Fruit fly (Drosophila melanogaster): Measurements from ENCODE around the gene Hsp68.

Hsp68 gene

dm6 chr3R:24093430-24093829 is 36.3 kb upstream of the Hsp68 start (continued):
- TF ChIP-seq CG11504 (tag; optimal IDR thresholded peaks at IDR 0.05) (peak; percentile 66), CG12299 (tag; optimal IDR thresholded peaks at IDR 0.05) (no peak), Hmr (GFP tag; optimal IDR thresholded peaks at IDR 0.05) (peak; percentile 40), lab (GFP tag; optimal IDR thresholded peaks at IDR 0.05) (peak; percentile 16), CG30431 (GFP tag; optimal IDR thresholded peaks at IDR 0.05) (no peak), HHEX (GFP tag; optimal IDR thresholded peaks at IDR 0.05) (no peak), CoRest (tag; optimal IDR thresholded peaks at IDR 0.05) (peak; percentile 49), CG7839 (tag; optimal IDR thresholded peaks at IDR 0.05) (peak; percentile 43), CG3281 (GFP tag; optimal IDR thresholded peaks at IDR 0.05) (peak; percentile 14), CG8924 (tag; optimal IDR thresholded peaks at IDR 0.05) (peak; percentile 31), CG31441 (GFP tag; IDR thresholded peaks at IDR 0.05) (peak; percentile 32; the same call in 1 of the 2 replicates), Hand (GFP tag; optimal IDR thresholded peaks at IDR 0.05) (peak; percentile 38), ci (GFP tag; IDR thresholded peaks at IDR 0.05) (no peak), amos (GFP tag; IDR thresholded peaks at IDR 0.05; ENCODE audit: partially characterized antibody) (no peak), ind (GFP tag; optimal IDR thresholded peaks at IDR 0.05) (no peak), Atf6 (GFP tag; IDR thresholded peaks at IDR 0.05) (no peak), CG8388 (GFP tag; optimal IDR thresholded peaks at IDR 0.05) (no peak), CG18262 (tag; optimal IDR thresholded peaks at IDR 0.05) (peak; percentile 1), CG9932 (GFP tag; IDR thresholded peaks at IDR 0.05) (no peak), grn (GFP tag; optimal IDR thresholded peaks at IDR 0.05) (no peak)

- no peak for TF ChIP-seq peb (GFP tag; IDR thresholded peaks at IDR 0.05)
- no peak for TF ChIP-seq H15 (GFP tag; IDR thresholded peaks at IDR 0.05)
- TF ChIP-seq CG9932 (GFP tag; IDR thresholded peaks at IDR 0.05): 0 out of 2 replicates have a peak, but pooled peaks have one; percentile 16
- no peak for TF ChIP-seq lov (optimal IDR thresholded peaks at IDR 0.05)
- no peak for TF ChIP-seq lov (GFP tag; IDR thresholded peaks at IDR 0.05)
- peak; percentile 44 for TF ChIP-seq psq (GFP tag; optimal IDR thresholded peaks at IDR 0.05)
- no peak for TF ChIP-seq CG12236 (GFP tag; optimal IDR thresholded peaks at IDR 0.05)
- TF ChIP-seq sens-2 (GFP tag; IDR thresholded peaks at IDR 0.05): no peak
- TF ChIP-seq Med (GFP tag): peak; percentile 47
- peak; percentile 41 for TF ChIP-seq cg (GFP tag; optimal IDR thresholded peaks at IDR 0.05)
- TF ChIP-seq MESR4 (GFP tag; optimal IDR thresholded peaks at IDR 0.05): no peak
- TF ChIP-seq Adf1 (GFP tag; IDR thresholded peaks at IDR 0.05): peak; percentile 93
- no peak for TF ChIP-seq D19B (GFP tag; optimal IDR thresholded peaks at IDR 0.05)
- no peak for TF ChIP-seq CG7963 (GFP tag; IDR thresholded peaks at IDR 0.05; ENCODE audit: partially characterized antibody)
- TF ChIP-seq Nf-YC (tag; optimal IDR thresholded peaks at IDR 0.05): peak; percentile 13
- no peak for TF ChIP-seq CG11696 (GFP tag; IDR thresholded peaks at IDR 0.05)
- TF ChIP-seq abd-A (tag; optimal IDR thresholded peaks at IDR 0.05): peak; percentile 41
- TF ChIP-seq CG14667 (GFP tag; IDR thresholded peaks at IDR 0.05): no peak
- peak; percentile 56 for TF ChIP-seq ewg (GFP tag; optimal IDR thresholded peaks at IDR 0.05)
- peak in 1 of 2 experiments; percentile 54 for TF ChIP-seq Hr51 (GFP tag; optimal IDR thresholded peaks at IDR 0.05)
- TF ChIP-seq sc (optimal IDR thresholded peaks at IDR 0.05): no peak
- TF ChIP-seq sc (GFP tag; optimal IDR thresholded peaks at IDR 0.05): no peak
- TF ChIP-seq slp2 (GFP tag; optimal IDR thresholded peaks at IDR 0.05): no peak
- TF ChIP-seq Spps (tag; optimal IDR thresholded peaks at IDR 0.05): no peak
- TF ChIP-seq Antp (GFP tag; optimal IDR thresholded peaks at IDR 0.05): no peak
- TF ChIP-seq chinmo (GFP tag; IDR thresholded peaks at IDR 0.05; ENCODE audit: partially characterized antibody): 0 out of 4 replicates have a peak, but pooled peaks have one; percentile 62
- no peak for TF ChIP-seq Lim3 (GFP tag; IDR thresholded peaks at IDR 0.05)
- no peak for TF ChIP-seq sqz (GFP tag; optimal IDR thresholded peaks at IDR 0.05)
- peak; percentile 63 to 76 for TF ChIP-seq Trl (optimal IDR thresholded peaks at IDR 0.05)
- TF ChIP-seq Trl (GFP tag; optimal IDR thresholded peaks at IDR 0.05): no peak
- no peak for TF ChIP-seq CG17328 (GFP tag; IDR thresholded peaks at IDR 0.05)
- TF ChIP-seq Scr (GFP tag; IDR thresholded peaks at IDR 0.05; ENCODE audit: partially characterized antibody): 0 out of 2 replicates have a peak, but pooled peaks have one; percentile 7
These were observed 35.6 kb upstream of the Hsp68 start for dm6 chr3R:24092590-24093151.

All from whole organism, embryonic.